Worm (Caenorhabditis elegans) whole organism, L4 larva: Measurements from ENCODE around the gene T21C9.11.
A peak's percentile ranks its signal among the peaks of the same experiment; 100 is the strongest.

ENCODE experiments used
- D1046.2 ChIP-seq: fragments of 200-800 bp; sonication (Bioruptor generic); IDR thresholded peaks from 2 replicates; pipeline ENCODE4 v1.3.6; 2022; ENCODE audit warnings: missing genetic modification characterization, missing compliant biosample characterization
- R02D3.7 ChIP-seq: fragments of 150-350 bp; sonication (generic microtip); optimal IDR thresholded peaks from 3 replicates; lab custom pipeline; 2014; ENCODE audit warnings: missing biosample characterization, missing genetic modification characterization
- T20F7.1 ChIP-seq: fragments of 200-800 bp; sonication (Bioruptor generic); optimal IDR thresholded peaks from 2 replicates; lab custom pipeline; 2018; ENCODE audit warnings: mild to moderate bottlenecking, missing genetic modification characterization, missing compliant biosample characterization
- aha-1 ChIP-seq: fragments of 150-350 bp; peaks from one replicate; lab custom pipeline; 2014; ENCODE audit warnings: missing biosample characterization, missing genetic modification characterization
- aly-2 ChIP-seq: sonication (generic microtip); optimal IDR thresholded peaks from 2 replicates; lab custom pipeline; 2018; ENCODE audit warnings: missing biosample characterization, missing genetic modification characterization
- ceh-44 ChIP-seq: fragments of 200-800 bp; sonication (Bioruptor generic); IDR thresholded peaks from 2 replicates; pipeline ENCODE4 v1.3.6; 2022; ENCODE audit warnings: missing genetic modification reagents, missing genetic modification characterization, missing compliant biosample characterization
- ctbp-1 ChIP-seq: fragments of 200-800 bp; sonication (Bioruptor generic); IDR thresholded peaks from 2 replicates; pipeline ENCODE4 v1.3.6; 2022; ENCODE audit warnings: missing genetic modification reagents, missing genetic modification characterization, missing compliant biosample characterization
- daf-16 ChIP-seq, 3 experiments: sonication (generic microtip); optimal IDR thresholded peaks; 2 replicates each; lab custom pipeline; 2016 to 2017; ENCODE audit warnings: missing genetic modification characterization in 3 of 3, missing genetic modification reagents in 3 of 3, mild to moderate bottlenecking in 2 of 3, missing compliant biosample characterization in 2 of 3, missing biosample characterization in 1 of 3, moderate library complexity in 1 of 3
- daf-19 ChIP-seq: fragments of 200-800 bp; sonication (Bioruptor generic); conservative IDR thresholded peaks from 2 replicates; pipeline ENCODE4 v1.3.6; 2022; ENCODE audit warnings: missing genetic modification characterization, missing compliant biosample characterization
- dmd-6 ChIP-seq: fragments of 200-800 bp; sonication (Bioruptor generic); IDR thresholded peaks from 2 replicates; pipeline ENCODE4 v1.3.6; 2022; ENCODE audit warnings: missing genetic modification reagents, missing genetic modification characterization, missing compliant biosample characterization
- dve-1 ChIP-seq: sonication (generic microtip); optimal IDR thresholded peaks from 2 replicates; lab custom pipeline; 2017; ENCODE audit warnings: antibody characterized with exemption, mild to moderate bottlenecking, missing genetic modification characterization, missing compliant biosample characterization; ENCODE audit not compliant: insufficient read depth
- hif-1 ChIP-seq, 2 experiments: sonication (generic microtip); optimal IDR thresholded peaks; 2 replicates each; lab custom pipeline; 2016 to 2017; ENCODE audit warnings: missing compliant biosample characterization in 2 of 2, missing genetic modification characterization in 2 of 2, missing genetic modification reagents in 2 of 2, missing genotype in 2 of 2, mild to moderate bottlenecking in 1 of 2
- hlh-11 ChIP-seq: fragments of 200-800 bp; sonication (Bioruptor generic); optimal IDR thresholded peaks from 2 replicates; lab custom pipeline; 2018; ENCODE audit warnings: mild to moderate bottlenecking, missing genetic modification characterization, missing compliant biosample characterization
- hlh-30 ChIP-seq: sonication (generic microtip); optimal IDR thresholded peaks from 2 replicates; lab custom pipeline; 2017; ENCODE audit warnings: antibody characterized with exemption, mild to moderate bottlenecking, missing genetic modification characterization, missing compliant biosample characterization; ENCODE audit not compliant: insufficient read depth
- hmg-1.1 ChIP-seq: fragments of 200-800 bp; sonication (Bioruptor generic); IDR thresholded peaks from 2 replicates; pipeline ENCODE4 v1.3.6; 2022; ENCODE audit warnings: missing genetic modification reagents, missing genetic modification characterization, missing compliant biosample characterization
- lim-7 ChIP-seq: fragments of 200-800 bp; sonication (Bioruptor generic); IDR thresholded peaks from 2 replicates; pipeline ENCODE4 v1.3.6; 2022; ENCODE audit warnings: missing genetic modification characterization, missing compliant biosample characterization
- lin-29 ChIP-seq: fragments of 200-800 bp; sonication (Bioruptor generic); IDR thresholded peaks from 2 replicates; pipeline ENCODE4 v1.3.6; 2022; ENCODE audit warnings: missing genetic modification reagents, missing genetic modification characterization, missing compliant biosample characterization
- lin-39 ChIP-seq: fragments of 150-350 bp; optimal IDR thresholded peaks from 2 replicates; lab custom pipeline; 2014; ENCODE audit warnings: missing biosample characterization, missing genetic modification reagents, missing genetic modification characterization
- lsy-2 ChIP-seq, 2 experiments: fragments of 150-350 bp in 1 of 2; sonication (generic microtip) in 1 of 2; optimal IDR thresholded peaks; 2 replicates each; lab custom pipeline; 2014 to 2017; ENCODE audit warnings: missing biosample characterization in 2 of 2, missing genetic modification characterization in 2 of 2
- mdl-1 ChIP-seq, 2 experiments: fragments of 150-350 bp in 1 of 2; sonication (generic microtip) in 1 of 2; optimal IDR thresholded peaks; 2 replicates each; lab custom pipeline; 2014 to 2017; ENCODE audit warnings: missing biosample characterization in 2 of 2, missing genetic modification characterization in 2 of 2
- nhr-10 ChIP-seq: fragments of 150-350 bp; optimal IDR thresholded peaks from 2 replicates; lab custom pipeline; 2014; ENCODE audit warnings: missing biosample characterization, missing genetic modification characterization
- nhr-102 ChIP-seq: sonication (generic microtip); optimal IDR thresholded peaks from 2 replicates; lab custom pipeline; 2016; ENCODE audit warnings: mild to moderate bottlenecking, missing genetic modification characterization, moderate library complexity, missing compliant biosample characterization
- nhr-25 ChIP-seq: sonication (generic microtip); optimal IDR thresholded peaks from 2 replicates; lab custom pipeline; 2017; ENCODE audit warnings: missing genetic modification characterization, mild to moderate bottlenecking, missing compliant biosample characterization, antibody characterized with exemption, moderate library complexity, borderline replicate concordance; ENCODE audit not compliant: insufficient read depth
- nhr-28 ChIP-seq: fragments of 150-350 bp; optimal IDR thresholded peaks from 2 replicates; lab custom pipeline; 2014; ENCODE audit warnings: missing biosample characterization, missing genetic modification characterization
- nhr-42 ChIP-seq: fragments of 200-800 bp; sonication (Bioruptor generic); IDR thresholded peaks from 2 replicates; pipeline ENCODE4 v1.3.6; 2022; ENCODE audit warnings: missing genetic modification characterization, missing compliant biosample characterization
- nhr-6 ChIP-seq: fragments of 150-350 bp; optimal IDR thresholded peaks from 2 replicates; lab custom pipeline; 2014; ENCODE audit warnings: missing biosample characterization, missing genetic modification characterization
- nhr-76 ChIP-seq: fragments of 150-350 bp; optimal IDR thresholded peaks from 2 replicates; lab custom pipeline; 2014; ENCODE audit warnings: missing biosample characterization, missing genetic modification characterization
- nhr-77 ChIP-seq: fragments of 150-350 bp; optimal IDR thresholded peaks from 2 replicates; lab custom pipeline; 2014; ENCODE audit warnings: missing biosample characterization, missing genetic modification characterization
- php-3 ChIP-seq: fragments of 200-800 bp; sonication (Bioruptor generic); IDR thresholded peaks from 2 replicates; pipeline ENCODE4 v1.3.6; 2022; ENCODE audit warnings: missing genetic modification reagents, missing genetic modification characterization, missing compliant biosample characterization
- pqm-1 ChIP-seq: sonication (generic microtip); optimal IDR thresholded peaks from 2 replicates; lab custom pipeline; 2017; ENCODE audit warnings: missing biosample characterization, missing genetic modification characterization
- sdz-12 ChIP-seq: fragments of 200-800 bp; sonication (Bioruptor generic); optimal IDR thresholded peaks from 2 replicates; lab custom pipeline; 2018; ENCODE audit warnings: mild to moderate bottlenecking, missing genetic modification characterization, missing compliant biosample characterization
- snpc-4 ChIP-seq: fragments of 150-350 bp; optimal IDR thresholded peaks from 2 replicates; lab custom pipeline; 2014; ENCODE audit warnings: missing biosample characterization, missing genetic modification characterization
- unc-62 ChIP-seq, 3 experiments: fragments of 150-350 bp in 1 of 3; sonication (generic microtip); optimal IDR thresholded peaks in 2 of 3; peaks in 1 of 3; 1 replicate in 1 of 3; 2 replicates in 2 of 3; lab custom pipeline; 2014 to 2017; ENCODE audit warnings: missing biosample characterization in 3 of 3, missing genetic modification characterization in 3 of 3, missing genetic modification reagents in 3 of 3, missing genotype in 1 of 3
- zfp-2 ChIP-seq: sonication (generic microtip); optimal IDR thresholded peaks from 2 replicates; lab custom pipeline; 2016; ENCODE audit warnings: mild to moderate bottlenecking, missing genetic modification characterization, missing compliant biosample characterization
- zfp-3 ChIP-seq: fragments of 200-800 bp; sonication (Bioruptor generic); conservative IDR thresholded peaks from 2 replicates; pipeline ENCODE4 v1.3.6; 2022; ENCODE audit warnings: missing genetic modification reagents, missing genetic modification characterization, missing compliant biosample characterization
- ztf-7 ChIP-seq: fragments of 150-350 bp; optimal IDR thresholded peaks from 2 replicates; lab custom pipeline; 2014; ENCODE audit warnings: missing biosample characterization, missing genetic modification characterization

The T21C9.11 gene

DNA sequence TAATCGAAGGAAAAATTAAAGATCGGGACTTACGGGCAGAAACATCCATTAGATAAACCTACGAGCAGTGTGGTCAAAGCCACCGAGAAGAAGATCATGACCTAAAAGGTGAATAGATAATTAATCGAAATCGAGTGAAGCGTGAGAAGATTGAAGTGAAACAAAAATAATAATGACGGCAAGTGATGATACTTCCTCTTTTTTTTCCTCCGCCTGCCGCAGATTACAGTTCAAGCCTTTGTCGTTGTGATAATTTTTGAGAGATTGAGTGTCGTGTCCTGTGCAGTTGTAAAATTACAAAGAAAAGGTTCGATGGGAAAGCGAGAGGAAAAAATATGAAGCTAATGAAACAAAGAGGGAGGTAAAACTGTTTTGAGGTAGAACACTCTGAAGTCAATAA lies 2.2 kb downstream of the T21C9.11 start, which contains the start of gene T21C9.9:
TSS of gene T21C9.9 (minus strand) at position 101 of the 400 bp plus-strand sequence.
- no peak for TF ChIP-seq lim-7 (GFP tag; lab: Robert Waterston, UW)
- no peak for TF ChIP-seq aly-2 (tag; lab: Kevin White, UChicago)
- no peak for TF ChIP-seq daf-19 (GFP tag; lab: Robert Waterston, UW)
- TF ChIP-seq zfp-3 (GFP tag; lab: Robert Waterston, UW): no peak
- no peak for TF ChIP-seq nhr-42 (GFP tag; lab: Robert Waterston, UW)

DNA sequence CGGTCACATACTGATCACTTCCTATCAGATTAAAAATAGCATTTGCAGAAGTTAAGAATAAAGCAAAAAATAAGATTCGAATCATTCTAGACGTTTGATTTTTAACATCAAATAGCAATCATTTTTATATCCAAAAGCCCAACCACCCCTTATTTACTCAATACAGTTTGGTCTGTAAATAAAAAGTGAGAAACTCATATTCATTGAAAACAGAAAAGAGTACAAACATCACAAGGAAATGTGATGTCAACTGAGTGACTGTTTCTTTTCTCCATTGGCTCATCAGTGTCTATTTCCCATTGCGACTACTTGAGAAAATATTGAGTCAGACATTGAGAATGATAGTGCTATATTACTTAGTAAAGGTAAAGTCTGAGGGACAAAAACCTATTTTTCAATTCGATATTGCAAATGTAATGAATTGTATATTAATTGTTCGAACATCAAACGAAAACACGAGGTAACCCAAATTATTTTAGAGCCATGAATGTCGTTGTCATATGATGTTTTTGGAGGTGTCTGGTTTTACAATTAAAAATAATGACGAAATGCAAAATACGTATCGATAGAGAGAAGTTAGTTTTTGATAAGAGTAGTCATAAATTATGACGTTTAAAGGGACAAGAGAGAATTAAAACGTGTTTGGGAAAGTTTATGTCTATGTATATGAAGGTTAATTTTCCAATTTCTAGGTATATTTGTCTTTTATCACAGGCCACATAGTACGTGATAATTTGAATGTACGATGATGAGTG lies 4.8 kb downstream of the T21C9.11 start, which contains the start of gene ttr-23:
TSS of gene ttr-23 (minus strand) at position 87 of the 755 bp plus-strand sequence.
- TF ChIP-seq nhr-76: no peak
- 0 out of 2 replicates have a peak, but pooled peaks have one; percentile 18 for TF ChIP-seq dmd-6
- TF ChIP-seq ceh-44: no peak
- peak in 1 of 2 experiments; percentile 35 for TF ChIP-seq mdl-1 (tag; optimal IDR thresholded peaks at IDR 0.05; lab: Kevin White, UChicago)
- TF ChIP-seq hif-1 (tag; optimal IDR thresholded peaks at IDR 0.05; lab: Kevin White, UChicago): peak in 1 of 2 experiments; percentile 74
- TF ChIP-seq lin-39: no peak
- TF ChIP-seq nhr-28 (tag; lab: Kevin White, UChicago): peak; percentile 49
- no peak for TF ChIP-seq D1046.2
- TF ChIP-seq hmg-1.1 (GFP tag; lab: Robert Waterston, UW): no peak
- TF ChIP-seq nhr-42 (GFP tag; lab: Robert Waterston, UW): no peak
- peak; percentile 78 for TF ChIP-seq dve-1 (tag; lab: Kevin White, UChicago)
- TF ChIP-seq hlh-30 (tag; lab: Kevin White, UChicago): peak; percentile 14
- TF ChIP-seq nhr-10 (tag; lab: Kevin White, UChicago): no peak
- TF ChIP-seq lsy-2 (tag; optimal IDR thresholded peaks at IDR 0.05; lab: Kevin White, UChicago): no peak
- peak; percentile 37 for TF ChIP-seq aha-1
- TF ChIP-seq zfp-2: no peak
- peak; percentile 21 for TF ChIP-seq T20F7.1
- TF ChIP-seq nhr-6 (tag; lab: Kevin White, UChicago): no peak
- TF ChIP-seq ctbp-1 (GFP tag; lab: Robert Waterston, UW): no peak
- no peak for TF ChIP-seq lin-29 (GFP tag; lab: Robert Waterston, UW)
- peak; percentile 72 for TF ChIP-seq nhr-77 (tag; lab: Kevin White, UChicago)
- TF ChIP-seq sdz-12: no peak
- TF ChIP-seq daf-19 (GFP tag; lab: Robert Waterston, UW): no peak
- no peak for TF ChIP-seq snpc-4
- TF ChIP-seq lim-7 (GFP tag; lab: Robert Waterston, UW): no peak
- TF ChIP-seq nhr-102 (tag; lab: Kevin White, UChicago): peak; percentile 4
- no peak for TF ChIP-seq R02D3.7 (tag; lab: Kevin White, UChicago)
- peak; percentile 72 for TF ChIP-seq ztf-7
- peak; percentile 52 for TF ChIP-seq hlh-11 (tag; lab: Kevin White, UChicago)
- peak; percentile 60 for TF ChIP-seq php-3
- TF ChIP-seq nhr-25 (tag; lab: Kevin White, UChicago): no peak
- no peak for TF ChIP-seq daf-16 (GFP tag; optimal IDR thresholded peaks at IDR 0.05; lab: Kevin White, UChicago)
- TF ChIP-seq daf-16 (tag; optimal IDR thresholded peaks at IDR 0.05; lab: Kevin White, UChicago): peak; percentile 50
- no peak for TF ChIP-seq pqm-1 (tag; lab: Kevin White, UChicago)
- TF ChIP-seq unc-62 (GFP tag; optimal IDR thresholded peaks at IDR 0.05 in 1 of 2; lab: Kevin White, UChicago): peak in 1 of 2 experiments; percentile 95
- no peak for TF ChIP-seq unc-62 (tag; optimal IDR thresholded peaks at IDR 0.05; lab: Kevin White, UChicago)
- TF ChIP-seq, all 104 proteins: peak for 15
